Fruit fly (Drosophila melanogaster) S2 (cell line): ENCODE data around the gene CG14014.

Experiments used
- CG8478 ChIP-seq: fragments of >200 bp; optimal IDR thresholded peaks from 2 replicates; lab custom pipeline; 2018
- CTCF ChIP-seq, 2 experiments: fragments of >200 bp; optimal IDR thresholded peaks; 2 replicates each; lab custom pipeline; 2018

DNA sequence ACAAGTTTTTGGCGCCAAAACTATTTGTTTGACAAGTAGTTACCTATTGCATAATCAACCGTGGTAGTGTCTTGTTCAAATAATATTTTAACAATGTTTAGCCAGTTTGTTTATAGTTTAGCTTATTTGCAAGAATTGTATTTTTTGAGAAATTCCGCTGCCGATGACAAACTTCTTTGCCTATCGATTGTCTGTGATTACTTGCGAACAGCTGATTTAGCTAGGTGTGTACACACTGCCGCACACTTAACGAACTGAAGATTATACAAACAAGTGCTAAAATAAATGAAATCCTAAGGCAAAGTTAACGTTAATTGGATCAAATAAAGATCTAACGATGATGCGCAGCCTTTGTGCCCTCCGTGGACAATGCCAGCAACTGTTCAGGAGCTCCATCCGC is 23.9 kb downstream of the CG14014 start, which contains the start of gene Cox11:
- TF ChIP-seq CTCF (optimal IDR thresholded peaks at IDR 0.05; lab: Kevin White, UChicago) (no peak), CG8478 (lab: Kevin White, UChicago) (no peak)
